Worm (Caenorhabditis elegans) whole organism, dauer: ENCODE results near the gene lbp-9.

Source experiments
- unc-62 ChIP-seq: sonication (generic microtip); optimal IDR thresholded peaks from 2 replicates; lab custom pipeline; 2017; ENCODE audit warnings: missing biosample characterization, missing genetic modification reagents, missing genetic modification characterization

Gene lbp-9

ce11 chrV:2067985-2068499, at the start of gene lbp-9:
TSS of gene lbp-9 (plus strand) at chrV:2068449.
- TF ChIP-seq unc-62 (GFP tag; lab: Kevin White, UChicago), result no peak

- TF ChIP-seq unc-62 (GFP tag; lab: Kevin White, UChicago), result no peak
Observed at ce11 chrV:2018689-2019088, 49.6 kb upstream of the lbp-9 start, which contains the start of gene F59A7.14. TSS of gene F59A7.14 (plus strand) at chrV:2018989.

ce11 chrV:2021283-2021682, 47.0 kb upstream of the lbp-9 start:
- TF ChIP-seq unc-62 (GFP tag; lab: Kevin White, UChicago), result no peak

- no peak for TF ChIP-seq unc-62 (GFP tag; lab: Kevin White, UChicago)
Observed at ce11 chrV:2022374-2022773, 45.9 kb upstream of the lbp-9 start, which contains the start of gene F59A7.5. TSS of gene F59A7.5 (plus strand) at chrV:2022674.

- TF ChIP-seq unc-62 (GFP tag; lab: Kevin White, UChicago), result no peak
Observed at ce11 chrV:2027787-2028186, 40.5 kb upstream of the lbp-9 start, which contains the start of gene srab-13. TSS of gene srab-13 (minus strand) at chrV:2027887.

ce11 chrV:2029877-2030276, 38.4 kb upstream of the lbp-9 start, which contains the start of gene F59A7.12:
TSS of gene F59A7.12 (plus strand) at chrV:2030177.
- no peak for TF ChIP-seq unc-62 (GFP tag; lab: Kevin White, UChicago)

ce11 chrV:2030661-2031060, 37.6 kb upstream of the lbp-9 start:
- no peak for TF ChIP-seq unc-62 (GFP tag; lab: Kevin White, UChicago)

- TF ChIP-seq unc-62 (GFP tag; lab: Kevin White, UChicago), result no peak
Observed at ce11 chrV:2031454-2031853, 36.8 kb upstream of the lbp-9 start, which contains the start of gene hil-6. TSS of gene hil-6 (minus strand) at chrV:2031554.

- TF ChIP-seq unc-62 (GFP tag; lab: Kevin White, UChicago), result no peak
Observed at ce11 chrV:2035545-2035944, 32.7 kb upstream of the lbp-9 start, which contains the start of gene srab-23. TSS of gene srab-23 (minus strand) at chrV:2035645.

ce11 chrV:2045956-2046355, 22.3 kb upstream of the lbp-9 start, which contains the start of gene Y40B10A.5:
TSS of gene Y40B10A.5 (minus strand) at chrV:2046056.
- TF ChIP-seq unc-62 (GFP tag; lab: Kevin White, UChicago), result no peak

- no peak for TF ChIP-seq unc-62 (GFP tag; lab: Kevin White, UChicago)
Observed at ce11 chrV:2050136-2050535, 18.1 kb upstream of the lbp-9 start, which contains the start of gene comt-4. TSS of gene comt-4 (minus strand) at chrV:2050185.

ce11 chrV:2050790-2051189, 17.5 kb upstream of the lbp-9 start:
- no peak for TF ChIP-seq unc-62 (GFP tag; lab: Kevin White, UChicago)

ce11 chrV:2051507-2051906, 16.7 kb upstream of the lbp-9 start, which contains the start of gene Y40B10A.11:
TSS of gene Y40B10A.11 (minus strand) at chrV:2051607.
- no peak for TF ChIP-seq unc-62 (GFP tag; lab: Kevin White, UChicago)

ce11 chrV:2053509-2053908, 14.7 kb upstream of the lbp-9 start, which contains the start of gene comt-5:
TSS of gene comt-5 (minus strand) at chrV:2053609.
- TF ChIP-seq unc-62 (GFP tag; lab: Kevin White, UChicago), result no peak

- no peak for TF ChIP-seq unc-62 (GFP tag; lab: Kevin White, UChicago)
Observed at ce11 chrV:2054254-2054653, 14.0 kb upstream of the lbp-9 start.

- TF ChIP-seq unc-62 (GFP tag; lab: Kevin White, UChicago), result no peak
Observed at ce11 chrV:2055765-2056504, 12.3 kb upstream of the lbp-9 start.
